Fruit fly (Drosophila melanogaster) whole organism, embryonic: ENCODE data around the gene mus101.

ENCODE experiments used
- Adf1 ChIP-seq: fragments of 200-800 bp; sonication (Bioruptor generic); IDR thresholded peaks from 2 replicates; pipeline ENCODE4 v1.3.6; 2022; ENCODE audit warnings: missing biosample characterization, missing genetic modification characterization
- BEAF-32 ChIP-seq: fragments of 200-800 bp; sonication (Bioruptor generic); optimal IDR thresholded peaks from 3 replicates; lab custom pipeline; 2017; ENCODE audit warnings: missing biosample characterization, missing genetic modification characterization, mild to moderate bottlenecking, moderate library complexity, missing genetic modification reagents
- Bdp1 ChIP-seq: fragments of 200-800 bp; sonication (Bioruptor generic); optimal IDR thresholded peaks from 3 replicates; lab custom pipeline; 2016; ENCODE audit warnings: missing biosample characterization, missing genetic modification characterization
- CG11456 ChIP-seq: fragments of 200-800 bp; sonication (Bioruptor generic); IDR thresholded peaks from 3 replicates; pipeline ENCODE4 v1.3.6; 2022; ENCODE audit warnings: missing biosample characterization, missing genetic modification characterization
- CG13424 ChIP-seq: fragments of 200-800 bp; sonication (Bioruptor generic); optimal IDR thresholded peaks from 2 replicates; lab custom pipeline; 2019; ENCODE audit warnings: missing biosample characterization, mild to moderate bottlenecking, missing genetic modification characterization, moderate library complexity
- CG14965 ChIP-seq: fragments of 200-800 bp; sonication (Bioruptor generic); optimal IDR thresholded peaks from 2 replicates; lab custom pipeline; 2016; ENCODE audit warnings: missing biosample characterization, missing genetic modification characterization, borderline replicate concordance
- CG15514 ChIP-seq: fragments of 200-800 bp; sonication (Bioruptor generic); optimal IDR thresholded peaks from 3 replicates; lab custom pipeline; 2017; ENCODE audit warnings: missing biosample characterization, missing genetic modification characterization, mild to moderate bottlenecking, moderate library complexity, missing genetic modification reagents
- CG17359 ChIP-seq: fragments of 200-800 bp; sonication (Bioruptor generic); optimal IDR thresholded peaks from 3 replicates; lab custom pipeline; 2018; ENCODE audit warnings: missing biosample characterization, mild to moderate bottlenecking, missing genetic modification characterization, moderate library complexity
- CG17361 ChIP-seq: fragments of 200-800 bp; sonication (Bioruptor generic); IDR thresholded peaks from 3 replicates; pipeline ENCODE4 v1.3.6; 2022; ENCODE audit warnings: missing biosample characterization, missing genetic modification characterization
- CG17912 ChIP-seq: fragments of 200-800 bp; sonication (Bioruptor generic); optimal IDR thresholded peaks from 2 replicates; lab custom pipeline; 2018; ENCODE audit warnings: missing biosample characterization, mild to moderate bottlenecking, missing genetic modification characterization
- CG18599 ChIP-seq: fragments of 200-800 bp; sonication (Bioruptor generic); optimal IDR thresholded peaks from 3 replicates; lab custom pipeline; 2017; ENCODE audit warnings: missing biosample characterization, missing genetic modification characterization, mild to moderate bottlenecking, moderate library complexity, missing genetic modification reagents
- CG2120 ChIP-seq: fragments of 200-800 bp; sonication (Bioruptor generic); optimal IDR thresholded peaks from 3 replicates; lab custom pipeline; 2016; ENCODE audit warnings: missing biosample characterization, missing genetic modification characterization
- CG31388 ChIP-seq: fragments of 200-800 bp; sonication (Bioruptor generic); optimal IDR thresholded peaks from 2 replicates; lab custom pipeline; 2016; ENCODE audit warnings: missing biosample characterization, missing genetic modification characterization
- CG34422 ChIP-seq: fragments of 200-800 bp; sonication (Bioruptor generic); IDR thresholded peaks from 3 replicates; pipeline ENCODE4 v1.3.6; 2022; ENCODE audit warnings: missing biosample characterization, missing genetic modification characterization
- CG4820 ChIP-seq: fragments of 200-800 bp; sonication (Bioruptor generic); optimal IDR thresholded peaks from 3 replicates; lab custom pipeline; 2016; ENCODE audit warnings: missing biosample characterization, missing genetic modification characterization
- CG5245 ChIP-seq: fragments of 200-800 bp; sonication (Bioruptor generic); optimal IDR thresholded peaks from 3 replicates; lab custom pipeline; 2016; ENCODE audit warnings: missing biosample characterization, missing genetic modification characterization
- CG6683 ChIP-seq: fragments of 200-800 bp; sonication (Bioruptor generic); optimal IDR thresholded peaks from 2 replicates; lab custom pipeline; 2017; ENCODE audit warnings: missing biosample characterization, mild to moderate bottlenecking, missing genetic modification characterization, missing genetic modification reagents
- CG7745 ChIP-seq: fragments of 200-800 bp; sonication (Bioruptor generic); optimal IDR thresholded peaks from 2 replicates; lab custom pipeline; 2018; ENCODE audit warnings: missing biosample characterization, mild to moderate bottlenecking, missing genetic modification characterization, moderate library complexity
- CG8765 ChIP-seq: fragments of 200-800 bp; sonication (Bioruptor generic); IDR thresholded peaks from 2 replicates; pipeline ENCODE4 v1.3.6; 2022; ENCODE audit warnings: missing biosample characterization, missing genetic modification characterization
- CG8924 ChIP-seq: fragments of 200-800 bp; optimal IDR thresholded peaks from 3 replicates; lab custom pipeline; 2019; ENCODE audit warnings: missing biosample characterization, mild to moderate bottlenecking, missing genetic modification characterization, moderate library complexity
- CG9609 ChIP-seq: fragments of 200-800 bp; sonication (Bioruptor generic); optimal IDR thresholded peaks from 3 replicates; lab custom pipeline; 2016; ENCODE audit warnings: missing biosample characterization, missing genetic modification characterization
- CG9797 ChIP-seq: fragments of 200-800 bp; sonication (Bioruptor generic); optimal IDR thresholded peaks from 3 replicates; lab custom pipeline; 2018; ENCODE audit warnings: missing biosample characterization, mild to moderate bottlenecking, missing genetic modification characterization
- CG9817 ChIP-seq: fragments of 200-800 bp; sonication (Bioruptor generic); optimal IDR thresholded peaks from 2 replicates; lab custom pipeline; 2018; ENCODE audit warnings: missing biosample characterization, mild to moderate bottlenecking, missing genetic modification characterization, moderate library complexity
- CG9932 ChIP-seq: fragments of 200-800 bp; sonication (Bioruptor generic); IDR thresholded peaks from 2 replicates; pipeline ENCODE4 v1.3.6; 2022; ENCODE audit warnings: missing biosample characterization, missing genetic modification characterization
- Eip74EF ChIP-seq, 2 experiments: fragments of 200-800 bp in 1 of 2; fragments of >200 bp in 1 of 2; sonication (Bioruptor generic) in 1 of 2; optimal IDR thresholded peaks; 2 replicates each; lab custom pipeline; 2017 to 2019; ENCODE audit warnings: missing biosample characterization in 2 of 2, missing genetic modification characterization in 2 of 2, mild to moderate bottlenecking in 1 of 2, moderate library complexity in 1 of 2
- Fer1 ChIP-seq: fragments of 200-800 bp; sonication (Bioruptor generic); optimal IDR thresholded peaks from 2 replicates; lab custom pipeline; 2017; ENCODE audit warnings: missing biosample characterization, mild to moderate bottlenecking, missing genetic modification characterization
- Fer2 ChIP-seq: fragments of 200-800 bp; sonication (Bioruptor generic); optimal IDR thresholded peaks from 2 replicates; lab custom pipeline; 2018; ENCODE audit warnings: missing biosample characterization, mild to moderate bottlenecking, missing genetic modification characterization, moderate library complexity
- Hmx ChIP-seq: fragments of 200-800 bp; sonication (Bioruptor generic); optimal IDR thresholded peaks from 2 replicates; lab custom pipeline; 2016; ENCODE audit warnings: missing biosample characterization, missing genetic modification characterization
- Oli ChIP-seq: fragments of 200-800 bp; sonication (Bioruptor generic); optimal IDR thresholded peaks from 2 replicates; lab custom pipeline; 2018; ENCODE audit warnings: missing biosample characterization, mild to moderate bottlenecking, missing genetic modification characterization, moderate library complexity
- Six4 ChIP-seq: fragments of 200-800 bp; sonication (Bioruptor generic); optimal IDR thresholded peaks from 2 replicates; lab custom pipeline; 2016; ENCODE audit warnings: missing biosample characterization, missing genetic modification characterization
- Sox100B ChIP-seq: fragments of 200-800 bp; sonication (Bioruptor generic); optimal IDR thresholded peaks from 3 replicates; lab custom pipeline; 2018; ENCODE audit warnings: missing biosample characterization, mild to moderate bottlenecking, missing genetic modification characterization
- Stat92E ChIP-seq, 3 experiments: fragments of >200 bp in 2 of 3; fragments of 200-800 bp in 1 of 3; sonication (Bioruptor generic) in 1 of 3; optimal IDR thresholded peaks; 2 replicates each; lab custom pipeline; 2017 to 2019; ENCODE audit warnings: missing biosample characterization in 3 of 3, missing genetic modification characterization in 3 of 3, mild to moderate bottlenecking in 1 of 3, moderate library complexity in 1 of 3
- al ChIP-seq: fragments of 200-800 bp; sonication (Bioruptor generic); IDR thresholded peaks from 2 replicates; pipeline ENCODE4 v1.3.6; 2022; ENCODE audit warnings: missing biosample characterization, missing genetic modification characterization
- bab2 ChIP-seq: fragments of 200-800 bp; sonication (Bioruptor generic); optimal IDR thresholded peaks from 2 replicates; lab custom pipeline; 2016; ENCODE audit warnings: missing biosample characterization, missing genetic modification characterization
- corto ChIP-seq: fragments of 200-800 bp; sonication (Bioruptor generic); optimal IDR thresholded peaks from 2 replicates; lab custom pipeline; 2016; ENCODE audit warnings: missing biosample characterization, mild to moderate bottlenecking, missing genetic modification characterization, moderate library complexity
- crc ChIP-seq: fragments of 200-800 bp; sonication (Bioruptor generic); optimal IDR thresholded peaks from 2 replicates; lab custom pipeline; 2016; ENCODE audit warnings: missing biosample characterization, missing genetic modification characterization
- dysf ChIP-seq: fragments of 200-800 bp; sonication (Bioruptor generic); IDR thresholded peaks from 3 replicates; pipeline ENCODE4 v1.3.6; 2022; ENCODE audit warnings: missing biosample characterization, missing genetic modification characterization
- fru ChIP-seq: fragments of >200 bp; optimal IDR thresholded peaks from 2 replicates; lab custom pipeline; 2017
- gcm ChIP-seq: fragments of 200-800 bp; sonication (Bioruptor generic); optimal IDR thresholded peaks from 2 replicates; lab custom pipeline; 2019; ENCODE audit warnings: missing biosample characterization, mild to moderate bottlenecking, missing genetic modification characterization, moderate library complexity
- gt ChIP-seq: fragments of 200-800 bp; sonication (Bioruptor generic); IDR thresholded peaks from 2 replicates; pipeline ENCODE4 v1.3.6; 2022; ENCODE audit warnings: missing biosample characterization, missing genetic modification characterization
- kni ChIP-seq: fragments of 200-800 bp; sonication (Bioruptor generic); optimal IDR thresholded peaks from 3 replicates; lab custom pipeline; 2017; ENCODE audit warnings: mild to moderate bottlenecking, missing biosample characterization, missing genetic modification reagents, missing genetic modification characterization
- pum ChIP-seq: fragments of 200-800 bp; sonication (Bioruptor generic); optimal IDR thresholded peaks from 2 replicates; lab custom pipeline; 2016; ENCODE audit warnings: missing biosample characterization, missing genetic modification characterization
- sim ChIP-seq: fragments of 200-800 bp; sonication (Bioruptor generic); IDR thresholded peaks from 2 replicates; pipeline ENCODE4 v1.3.6; 2022; ENCODE audit warnings: missing biosample characterization, missing genetic modification characterization
- so ChIP-seq: fragments of 200-800 bp; sonication (Bioruptor generic); IDR thresholded peaks from 3 replicates; pipeline ENCODE4 v1.3.6; 2022; ENCODE audit warnings: missing biosample characterization, missing genetic modification characterization
- ssp ChIP-seq: fragments of 200-800 bp; sonication (Bioruptor generic); IDR thresholded peaks from 2 replicates; pipeline ENCODE4 v1.3.6; 2022; ENCODE audit warnings: missing biosample characterization, missing genetic modification characterization
- stwl ChIP-seq: fragments of 200-800 bp; sonication (Bioruptor generic); optimal IDR thresholded peaks from 3 replicates; lab custom pipeline; 2018; ENCODE audit warnings: missing biosample characterization, mild to moderate bottlenecking, missing genetic modification characterization, moderate library complexity
- tap ChIP-seq: fragments of 200-800 bp; optimal IDR thresholded peaks from 3 replicates; lab custom pipeline; 2019; ENCODE audit warnings: missing biosample characterization, mild to moderate bottlenecking, missing genetic modification characterization, moderate library complexity
- tll ChIP-seq, 2 experiments: fragments of 200-800 bp in 1 of 2; fragments of >200 bp in 1 of 2; sonication (Bioruptor generic) in 1 of 2; optimal IDR thresholded peaks; 2 replicates each; lab custom pipeline; 2017 to 2019; ENCODE audit warnings: missing biosample characterization in 2 of 2, missing genetic modification characterization in 2 of 2, mild to moderate bottlenecking in 1 of 2, moderate library complexity in 1 of 2
- unc-4 ChIP-seq: fragments of 200-800 bp; sonication (Bioruptor generic); IDR thresholded peaks from 2 replicates; pipeline ENCODE4 v1.3.6; 2022; ENCODE audit warnings: missing biosample characterization, missing genetic modification characterization; ENCODE audit not compliant: partially characterized antibody
- z ChIP-seq: fragments of 200-800 bp; sonication (Bioruptor generic); IDR thresholded peaks from 3 replicates; pipeline ENCODE4 v1.3.6; 2022; ENCODE audit warnings: missing biosample characterization, missing genetic modification characterization
- zfh1 ChIP-seq: fragments of 200-800 bp; sonication (Bioruptor generic); IDR thresholded peaks from 3 replicates; pipeline ENCODE4 v1.3.6; 2022; ENCODE audit warnings: missing biosample characterization, missing genetic modification characterization

Gene mus101

DNA sequence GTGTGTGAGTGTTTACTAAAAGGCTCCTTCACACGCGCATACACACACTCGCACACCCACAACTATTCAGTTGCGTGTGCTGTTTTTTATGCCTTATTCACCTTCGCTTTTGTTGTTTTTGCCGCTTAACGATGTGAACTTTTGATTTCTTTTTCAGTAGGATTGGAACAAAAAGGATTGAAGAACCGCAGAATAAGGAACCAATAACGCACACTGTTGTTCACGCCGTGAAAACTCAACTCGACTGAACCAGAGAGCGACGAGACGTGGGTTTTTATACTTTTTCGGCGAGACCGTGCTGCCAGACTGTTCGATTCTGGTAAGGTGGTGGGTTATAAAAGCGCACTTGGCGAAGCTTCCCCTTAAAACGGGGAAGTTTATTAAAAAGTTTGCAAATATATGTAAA is 33.1 kb downstream of the mus101 start, which contains the start of gene Pdcd4 (continued):
- TF ChIP-seq Adf1 (GFP tag; lab: Robert Waterston, UW), result no peak
- peak; percentile 35 for TF ChIP-seq stwl (tag; lab: Kevin White, UChicago)
- no peak for TF ChIP-seq CG4820 (GFP tag; lab: Kevin White, UChicago)
- no peak for TF ChIP-seq bab2 (GFP tag; lab: Kevin White, UChicago)
- no peak for TF ChIP-seq corto (GFP tag; lab: Kevin White, UChicago)
- no peak for TF ChIP-seq Bdp1
- TF ChIP-seq Hmx (GFP tag; lab: Kevin White, UChicago), result no peak
- no peak for TF ChIP-seq Six4 (GFP tag; lab: Kevin White, UChicago)
- TF ChIP-seq CG8924, result peak; percentile 44
- peak; percentile 12; the same call in 1 of the 3 replicates for TF ChIP-seq CG17361
- TF ChIP-seq CG9609 (GFP tag; lab: Kevin White, UChicago), result no peak
- TF ChIP-seq kni, result no peak
- no peak for TF ChIP-seq pum (GFP tag; lab: Kevin White, UChicago)
- peak; percentile 14 for TF ChIP-seq crc
- no peak for TF ChIP-seq CG9817 (tag; lab: Kevin White, UChicago)
- TF ChIP-seq zfh1, result peak; percentile 40; the same call in 1 of the 3 replicates
- no peak for TF ChIP-seq tap (tag; lab: Kevin White, UChicago)
- TF ChIP-seq CG7745, result no peak
- TF ChIP-seq gcm (GFP tag; lab: Kevin White, UChicago), result no peak
- peak; percentile 66 for TF ChIP-seq CG15514 (GFP tag; lab: Kevin White, UChicago)
- TF ChIP-seq sim (GFP tag; lab: Robert Waterston, UW), result no peak
- TF ChIP-seq BEAF-32 (GFP tag; lab: Kevin White, UChicago), result peak; percentile 16
- no peak for TF ChIP-seq CG5245 (GFP tag; lab: Kevin White, UChicago)
- TF ChIP-seq CG17912 (GFP tag; lab: Kevin White, UChicago), result no peak
- no peak for TF ChIP-seq Fer2 (tag; lab: Kevin White, UChicago)
- TF ChIP-seq z (GFP tag; lab: Robert Waterston, UW), result no peak
- TF ChIP-seq dysf (GFP tag; lab: Robert Waterston, UW), result no peak
- TF ChIP-seq Stat92E (GFP tag; optimal IDR thresholded peaks at IDR 0.05; lab: Kevin White, UChicago), result no peak
- TF ChIP-seq CG9932, result no peak
- TF ChIP-seq CG17359 (tag; lab: Kevin White, UChicago), result peak; percentile 25
- peak; percentile 18 for TF ChIP-seq Fer1
- TF ChIP-seq Sox100B (GFP tag; lab: Kevin White, UChicago), result no peak
- no peak for TF ChIP-seq CG8765 (GFP tag; lab: Robert Waterston, UW)
- TF ChIP-seq unc-4 (GFP tag; lab: Robert Waterston, UW), result no peak
- no peak for TF ChIP-seq ssp (GFP tag; lab: Robert Waterston, UW)
- no peak for TF ChIP-seq CG13424 (tag; lab: Kevin White, UChicago)
- no peak for TF ChIP-seq CG31388 (GFP tag; lab: Kevin White, UChicago)
- no peak for TF ChIP-seq tll (GFP tag; optimal IDR thresholded peaks at IDR 0.05; lab: Kevin White, UChicago)
- TF ChIP-seq so (GFP tag; lab: Robert Waterston, UW), result no peak
- TF ChIP-seq Oli (tag; lab: Kevin White, UChicago), result no peak
- TF ChIP-seq al, result no peak
- TF ChIP-seq CG18599, result no peak
- no peak for TF ChIP-seq gt (GFP tag; lab: Robert Waterston, UW)
- TF ChIP-seq CG34422 (GFP tag; lab: Robert Waterston, UW), result peak; percentile 22; the same call in 1 of the 3 replicates
- no peak for TF ChIP-seq CG14965 (GFP tag; lab: Kevin White, UChicago)
- TF ChIP-seq fru, result no peak
- TF ChIP-seq CG11456 (GFP tag; lab: Robert Waterston, UW), result no peak
- TF ChIP-seq CG6683, result no peak
- TF ChIP-seq CG9797 (GFP tag; lab: Kevin White, UChicago), result no peak
- no peak for TF ChIP-seq Eip74EF (GFP tag; optimal IDR thresholded peaks at IDR 0.05; lab: Kevin White, UChicago)
- peak; percentile 18 for TF ChIP-seq CG2120
